Fruit fly (Drosophila melanogaster): Measurements from ENCODE around the gene Sec16.

Sec16 gene

dm6 chrX:12629564-12629963, 33.7 kb downstream of the Sec16 start, which contains the start of the genes Aven and CG2540 (continued):
- TF ChIP-seq BEAF-32 (GFP tag; optimal IDR thresholded peaks at IDR 0.05), result peak; percentile 14
- peak; percentile 33 for TF ChIP-seq CrebB (tag; optimal IDR thresholded peaks at IDR 0.05)
- peak; percentile 68 for TF ChIP-seq CG7271 (tag; optimal IDR thresholded peaks at IDR 0.05)
- TF ChIP-seq gsb-n (tag; optimal IDR thresholded peaks at IDR 0.05), result peak; percentile 84
- no peak for TF ChIP-seq pnt (GFP tag; optimal IDR thresholded peaks at IDR 0.05)
- no peak for TF ChIP-seq CG3065 (GFP tag; optimal IDR thresholded peaks at IDR 0.05)
- peak; percentile 63 for TF ChIP-seq CG17912 (GFP tag; optimal IDR thresholded peaks at IDR 0.05)
- TF ChIP-seq Lhr (GFP tag; optimal IDR thresholded peaks at IDR 0.05), result peak; percentile 28
- no peak for TF ChIP-seq CG4282 (GFP tag; optimal IDR thresholded peaks at IDR 0.05)
- peak; percentile 62; the same call in 1 of the 2 replicates for TF ChIP-seq stc (GFP tag; IDR thresholded peaks at IDR 0.05)
- peak; percentile 88 for TF ChIP-seq CG9727 (GFP tag; optimal IDR thresholded peaks at IDR 0.05)
- peak; percentile 72 for TF ChIP-seq ATbp (GFP tag; optimal IDR thresholded peaks at IDR 0.05)
- no peak for TF ChIP-seq CG9876 (GFP tag; optimal IDR thresholded peaks at IDR 0.05)
- TF ChIP-seq CG18764 (GFP tag; optimal IDR thresholded peaks at IDR 0.05), result peak; percentile 55
- peak; percentile 80 for TF ChIP-seq CG34376 (GFP tag; optimal IDR thresholded peaks at IDR 0.05)
- TF ChIP-seq Sry-β (GFP tag; optimal IDR thresholded peaks at IDR 0.05), result peak; percentile 44
- TF ChIP-seq Fer3 (tag; optimal IDR thresholded peaks at IDR 0.05), result peak; percentile 83
- TF ChIP-seq Hand (GFP tag; optimal IDR thresholded peaks at IDR 0.05), result peak; percentile 80
- no peak for TF ChIP-seq CG17186 (GFP tag; optimal IDR thresholded peaks at IDR 0.05)
- TF ChIP-seq CG11093 (GFP tag; IDR thresholded peaks at IDR 0.05), result no peak
- peak; percentile 23; the same call in 1 of the 2 replicates for TF ChIP-seq danr (GFP tag; IDR thresholded peaks at IDR 0.05)
- no peak for TF ChIP-seq chn (GFP tag; optimal IDR thresholded peaks at IDR 0.05)
- peak; percentile 80 for TF ChIP-seq CG12104 (GFP tag; optimal IDR thresholded peaks at IDR 0.05)
- TF ChIP-seq shn (GFP tag; optimal IDR thresholded peaks at IDR 0.05), result no peak
- TF ChIP-seq esg (GFP tag; conservative IDR thresholded peaks at IDR 0.05), result peak; percentile 54
- TF ChIP-seq CG7839 (tag; optimal IDR thresholded peaks at IDR 0.05), result peak; percentile 91
- 0 out of 2 replicates have a peak, but pooled peaks have one; percentile 13 for TF ChIP-seq Scr (GFP tag; IDR thresholded peaks at IDR 0.05; ENCODE audit: partially characterized antibody)
- TF ChIP-seq ems (GFP tag; optimal IDR thresholded peaks at IDR 0.05), result no peak
- no peak for TF ChIP-seq Poxn (GFP tag; IDR thresholded peaks at IDR 0.05)
- no peak for TF ChIP-seq CG3726 (GFP tag; IDR thresholded peaks at IDR 0.05)
- TF ChIP-seq az2 (GFP tag; optimal IDR thresholded peaks at IDR 0.05), result peak; percentile 76
- TF ChIP-seq trh (GFP tag; optimal IDR thresholded peaks at IDR 0.05), result no peak
- TF ChIP-seq CG6791 (GFP tag; IDR thresholded peaks at IDR 0.05; ENCODE audit: partially characterized antibody), result no peak
- peak; percentile 92 for TF ChIP-seq CG2678 (tag; optimal IDR thresholded peaks at IDR 0.05)
- TF ChIP-seq usp (GFP tag; optimal IDR thresholded peaks at IDR 0.05), result no peak
- peak; percentile 86 for TF ChIP-seq Nf-YC (tag; optimal IDR thresholded peaks at IDR 0.05)
- peak; percentile 72 for TF ChIP-seq Abd-B (GFP tag; optimal IDR thresholded peaks at IDR 0.05)
- TF ChIP-seq slbo (GFP tag; IDR thresholded peaks at IDR 0.05), result peak; percentile 67
- no peak for TF ChIP-seq toy (GFP tag; IDR thresholded peaks at IDR 0.05)
- TF ChIP-seq CG9797 (GFP tag; optimal IDR thresholded peaks at IDR 0.05), result peak; percentile 11
- peak; percentile 37 for TF ChIP-seq CG16815 (GFP tag; optimal IDR thresholded peaks at IDR 0.05)
- TF ChIP-seq klu (GFP tag; IDR thresholded peaks at IDR 0.05), result no peak
- TF ChIP-seq CG12942 (GFP tag; optimal IDR thresholded peaks at IDR 0.05), result peak; percentile 59
- TF ChIP-seq CG14860 (GFP tag; IDR thresholded peaks at IDR 0.05; ENCODE audit: partially characterized antibody), result no peak
- peak in 1 of 2 experiments; percentile 72 for TF ChIP-seq insv (GFP tag; optimal IDR thresholded peaks at IDR 0.05)
- peak; percentile 67 for TF ChIP-seq Vsx1 (GFP tag; optimal IDR thresholded peaks at IDR 0.05)
- no peak for TF ChIP-seq CG12769 (tag; optimal IDR thresholded peaks at IDR 0.05)
- no peak for TF ChIP-seq Doc3 (GFP tag; IDR thresholded peaks at IDR 0.05; ENCODE audit: partially characterized antibody)
- TF ChIP-seq CG6813 (GFP tag; optimal IDR thresholded peaks at IDR 0.05), result peak; percentile 85
- peak; percentile 24 for TF ChIP-seq CG18011 (GFP tag; optimal IDR thresholded peaks at IDR 0.05)
